ENCODE assay signal across 2 fruit fly cellular contexts in the genomic region with DNA sequence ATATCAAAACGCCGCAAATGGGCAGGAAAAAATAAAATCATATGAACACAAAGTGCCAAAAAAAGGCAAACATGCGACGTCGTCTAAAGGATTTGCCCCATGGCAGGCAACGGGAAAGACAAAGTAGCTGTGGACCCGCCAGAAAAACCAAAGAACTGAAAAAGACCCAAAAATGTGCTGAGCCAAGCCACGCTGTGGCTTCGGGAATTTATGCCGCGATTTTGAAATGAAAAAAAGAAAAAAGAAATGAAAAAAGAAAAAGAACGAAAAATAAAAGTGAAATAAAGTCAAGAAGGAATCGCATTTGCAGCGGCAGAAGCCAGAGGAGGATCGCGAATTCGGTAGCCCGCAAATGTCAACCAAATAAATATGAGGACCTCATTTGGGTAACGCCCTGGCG.
TF ChIP-seq lines count a peak whose summit lies in the region.

No protein-coding gene starts in this region.

TF ChIP-seq in whole organism, prepupa, 60 proteins besides CTCF, POLR2A, EP300 and RAD21:
- TF ChIP-seq salr (GFP tag; optimal IDR thresholded peaks at IDR 0.05; lab: Kevin White, UChicago) (no peak), CG6808 (GFP tag; optimal IDR thresholded peaks at IDR 0.05; lab: Kevin White, UChicago) (no peak), CG15336 (GFP tag; IDR thresholded peaks at IDR 0.05; lab: Robert Waterston, UW) (no peak), dsx (GFP tag; optimal IDR thresholded peaks at IDR 0.05; lab: Kevin White, UChicago; ENCODE audit: poor library complexity, severe bottlenecking) (no peak), CG6792 (GFP tag; optimal IDR thresholded peaks at IDR 0.05; lab: Kevin White, UChicago) (no peak), CG11294 (GFP tag; IDR thresholded peaks at IDR 0.05; lab: Robert Waterston, UW) (no peak), CG6163 (GFP tag; IDR thresholded peaks at IDR 0.05; lab: Robert Waterston, UW) (no peak), Hr4 (GFP tag; optimal IDR thresholded peaks at IDR 0.05; lab: Kevin White, UChicago) (no peak), Sox102F (GFP tag; optimal IDR thresholded peaks at IDR 0.05; lab: Kevin White, UChicago) (peak; percentile 35), spab (GFP tag; optimal IDR thresholded peaks at IDR 0.05; lab: Kevin White, UChicago) (no peak), Lpt (GFP tag; optimal IDR thresholded peaks at IDR 0.05; lab: Kevin White, UChicago) (no peak), pdm3 (GFP tag; optimal IDR thresholded peaks at IDR 0.05; lab: Kevin White, UChicago) (no peak), CG3032 (tag; optimal IDR thresholded peaks at IDR 0.05; lab: Kevin White, UChicago) (no peak), CG31627 (GFP tag; optimal IDR thresholded peaks at IDR 0.05; lab: Kevin White, UChicago) (no peak), CG10631 (GFP tag; optimal IDR thresholded peaks at IDR 0.05; lab: Kevin White, UChicago) (no peak), CG11902 (GFP tag; optimal IDR thresholded peaks at IDR 0.05; lab: Kevin White, UChicago) (no peak), CG7368 (GFP tag; optimal IDR thresholded peaks at IDR 0.05; lab: Kevin White, UChicago) (no peak), ss (GFP tag; optimal IDR thresholded peaks at IDR 0.05; lab: Kevin White, UChicago) (no peak), CG6854 (GFP tag; optimal IDR thresholded peaks at IDR 0.05; lab: Kevin White, UChicago) (peak; percentile 70), vri (GFP tag; optimal IDR thresholded peaks at IDR 0.05; lab: Kevin White, UChicago) (peak; percentile 79), Smox (GFP tag; optimal IDR thresholded peaks at IDR 0.05; lab: Kevin White, UChicago) (no peak), fkh (GFP tag; optimal IDR thresholded peaks at IDR 0.05; lab: Kevin White, UChicago) (no peak), Ets21C (GFP tag; optimal IDR thresholded peaks at IDR 0.05; lab: Kevin White, UChicago) (no peak), net (GFP tag; optimal IDR thresholded peaks at IDR 0.05; lab: Kevin White, UChicago) (no peak), CG8319 (GFP tag; optimal IDR thresholded peaks at IDR 0.05; lab: Kevin White, UChicago) (no peak), Ets96B (tag; optimal IDR thresholded peaks at IDR 0.05; lab: Kevin White, UChicago) (no peak), topi (GFP tag; optimal IDR thresholded peaks at IDR 0.05; lab: Kevin White, UChicago) (no peak), Blimp-1 (GFP tag; optimal IDR thresholded peaks at IDR 0.05; lab: Kevin White, UChicago) (peak; percentile 8), CG32006 (GFP tag; optimal IDR thresholded peaks at IDR 0.05; lab: Kevin White, UChicago) (no peak), svp (GFP tag; lab: Kevin White, UChicago) (no peak)

TF ChIP-seq in whole organism, wandering third instar larva, 38 proteins besides CTCF, POLR2A, EP300 and RAD21:
- TF ChIP-seq Vsx2 (GFP tag; optimal IDR thresholded peaks at IDR 0.05; lab: Kevin White, UChicago; ENCODE audit: partially characterized antibody) (no peak), usp (GFP tag; optimal IDR thresholded peaks at IDR 0.05; lab: Kevin White, UChicago) (no peak), Hnf4 (GFP tag; optimal IDR thresholded peaks at IDR 0.05; lab: Kevin White, UChicago) (no peak), dl (GFP tag; optimal IDR thresholded peaks at IDR 0.05; lab: Kevin White, UChicago; ENCODE audit: insufficient read depth in 1 of 2, partially characterized antibody in 2 of 2) (no peak), Hr83 (GFP tag; optimal IDR thresholded peaks at IDR 0.05; lab: Kevin White, UChicago; ENCODE audit: poor library complexity, severe bottlenecking) (no peak), rgr (GFP tag; optimal IDR thresholded peaks at IDR 0.05; lab: Kevin White, UChicago) (no peak), Dfd (GFP tag; optimal IDR thresholded peaks at IDR 0.05; lab: Kevin White, UChicago) (no peak), CG9705 (GFP tag; optimal IDR thresholded peaks at IDR 0.05; lab: Kevin White, UChicago) (no peak), Sp1 (GFP tag; optimal IDR thresholded peaks at IDR 0.05; lab: Kevin White, UChicago) (peak; percentile 52), Abd-B (GFP tag; optimal IDR thresholded peaks at IDR 0.05; lab: Kevin White, UChicago) (no peak), OdsH (GFP tag; optimal IDR thresholded peaks at IDR 0.05; lab: Kevin White, UChicago) (no peak), ey (GFP tag; optimal IDR thresholded peaks at IDR 0.05; lab: Kevin White, UChicago) (no peak), dsf (GFP tag; optimal IDR thresholded peaks at IDR 0.05; lab: Kevin White, UChicago; ENCODE audit: borderline replicate concordance) (no peak), fru (GFP tag; optimal IDR thresholded peaks at IDR 0.05; lab: Kevin White, UChicago) (no peak), tai (GFP tag; optimal IDR thresholded peaks at IDR 0.05; lab: Kevin White, UChicago) (no peak), Hr78 (GFP tag; optimal IDR thresholded peaks at IDR 0.05; lab: Kevin White, UChicago) (no peak), dmrt93B (GFP tag; optimal IDR thresholded peaks at IDR 0.05; lab: Kevin White, UChicago) (no peak), lola (GFP tag; optimal IDR thresholded peaks at IDR 0.05; lab: Kevin White, UChicago) (no peak), CG32264 (GFP tag; optimal IDR thresholded peaks at IDR 0.05; lab: Kevin White, UChicago) (no peak), h (GFP tag; optimal IDR thresholded peaks at IDR 0.05; lab: Kevin White, UChicago) (no peak), sage (GFP tag; optimal IDR thresholded peaks at IDR 0.05; lab: Kevin White, UChicago) (no peak), Dif (GFP tag; optimal IDR thresholded peaks at IDR 0.05; lab: Kevin White, UChicago; ENCODE audit: partially characterized antibody) (no peak), CrebA (GFP tag; optimal IDR thresholded peaks at IDR 0.05; lab: Kevin White, UChicago; ENCODE audit: borderline replicate concordance) (peak; percentile 76), psq (GFP tag; optimal IDR thresholded peaks at IDR 0.05; lab: Kevin White, UChicago) (peak; percentile 50), foxo (GFP tag; optimal IDR thresholded peaks at IDR 0.05; lab: Kevin White, UChicago) (no peak), brk (GFP tag; optimal IDR thresholded peaks at IDR 0.05; lab: Kevin White, UChicago) (no peak), HLH106 (tag; optimal IDR thresholded peaks at IDR 0.05; lab: Kevin White, UChicago) (no peak), pan (optimal IDR thresholded peaks at IDR 0.05; lab: Kevin White, UChicago) (no peak), Rel (GFP tag; optimal IDR thresholded peaks at IDR 0.05; lab: Kevin White, UChicago) (peak; percentile 51), Rel (tag; optimal IDR thresholded peaks at IDR 0.05; lab: Kevin White, UChicago) (no peak), sv (GFP tag; optimal IDR thresholded peaks at IDR 0.05; lab: Kevin White, UChicago) (no peak), br (GFP tag; optimal IDR thresholded peaks at IDR 0.05; lab: Kevin White, UChicago) (no peak), GATAd (GFP tag; optimal IDR thresholded peaks at IDR 0.05; lab: Kevin White, UChicago) (no peak), Mio (GFP tag; optimal IDR thresholded peaks at IDR 0.05; lab: Kevin White, UChicago) (no peak), Myc (optimal IDR thresholded peaks at IDR 0.05; lab: Kevin White, UChicago) (no peak), N (GFP tag; optimal IDR thresholded peaks at IDR 0.05; lab: Kevin White, UChicago) (no peak), jim (GFP tag; optimal IDR thresholded peaks at IDR 0.05; lab: Kevin White, UChicago) (no peak), Jra (GFP tag; optimal IDR thresholded peaks at IDR 0.05; lab: Kevin White, UChicago) (no peak), woc (GFP tag; optimal IDR thresholded peaks at IDR 0.05; lab: Kevin White, UChicago) (peak; percentile 8)
